Worm (Caenorhabditis elegans) whole organism, L3 larva: ENCODE measurements around the gene F20G2.1.

Experiments
- ZK546.5 ChIP-seq: sonication (generic microtip); optimal IDR thresholded peaks from 2 replicates; lab custom pipeline; 2017; ENCODE audit warnings: missing biosample characterization, missing genetic modification characterization
- aly-2 ChIP-seq: fragments of 150-350 bp; optimal IDR thresholded peaks from 2 replicates; lab custom pipeline; 2014; ENCODE audit warnings: missing biosample characterization, missing genetic modification characterization
- ama-1 ChIP-seq: fragments of 150-350 bp; optimal IDR thresholded peaks from 2 replicates; lab custom pipeline; 2018
- ceh-16 ChIP-seq: sonication (generic microtip); optimal IDR thresholded peaks from 2 replicates; lab custom pipeline; 2017; ENCODE audit warnings: missing biosample characterization, missing genetic modification characterization
- ceh-82 ChIP-seq: fragments of 150-350 bp; optimal IDR thresholded peaks from 2 replicates; lab custom pipeline; 2014; ENCODE audit warnings: missing biosample characterization, missing genetic modification characterization
- ceh-9 ChIP-seq: sonication (generic microtip); optimal IDR thresholded peaks from 2 replicates; lab custom pipeline; 2018; ENCODE audit warnings: missing biosample characterization, missing genetic modification characterization
- daf-12 ChIP-seq: fragments of 150-350 bp; optimal IDR thresholded peaks from 2 replicates; lab custom pipeline; 2014; ENCODE audit warnings: missing biosample characterization, missing genetic modification reagents, missing genetic modification characterization
- egl-27 ChIP-seq: sonication (generic microtip); optimal IDR thresholded peaks from 4 replicates; lab custom pipeline; 2017; ENCODE audit warnings: missing biosample characterization, missing genetic modification reagents, missing genetic modification characterization
- egl-5 ChIP-seq: fragments of 150-350 bp; optimal IDR thresholded peaks from 2 replicates; lab custom pipeline; 2017; ENCODE audit warnings: missing biosample characterization, missing genetic modification reagents, missing genetic modification characterization, inconsistent platforms
- elt-1 ChIP-seq: fragments of 150-350 bp; optimal IDR thresholded peaks from 2 replicates; lab custom pipeline; 2014; ENCODE audit warnings: missing biosample characterization, missing genetic modification characterization
- elt-2 ChIP-seq: sonication (generic microtip); optimal IDR thresholded peaks from 2 replicates; lab custom pipeline; 2016; ENCODE audit warnings: missing genetic modification reagents, mild to moderate bottlenecking, missing genetic modification characterization, missing compliant biosample characterization
- hmg-11 ChIP-seq: sonication (generic microtip); optimal IDR thresholded peaks from 2 replicates; lab custom pipeline; 2016; ENCODE audit warnings: missing genetic modification characterization, missing compliant biosample characterization
- jun-1 ChIP-seq: fragments of 150-350 bp; optimal IDR thresholded peaks from 2 replicates; lab custom pipeline; 2014; ENCODE audit warnings: missing biosample characterization, missing genetic modification reagents, missing genetic modification characterization
- lin-15B ChIP-seq: fragments of 150-350 bp; optimal IDR thresholded peaks from 2 replicates; lab custom pipeline; 2014; ENCODE audit warnings: missing biosample characterization, missing genetic modification characterization
- lin-39 ChIP-seq: fragments of 150-350 bp; optimal IDR thresholded peaks from 2 replicates; lab custom pipeline; 2018; ENCODE audit warnings: missing biosample characterization, missing genetic modification reagents, missing genetic modification characterization
- lsy-12 ChIP-seq: sonication (generic microtip); optimal IDR thresholded peaks from 2 replicates; lab custom pipeline; 2016; ENCODE audit warnings: mild to moderate bottlenecking, missing genetic modification characterization, missing compliant biosample characterization
- mdl-1 ChIP-seq: fragments of 150-350 bp; optimal IDR thresholded peaks from 2 replicates; lab custom pipeline; 2014; ENCODE audit warnings: missing biosample characterization, missing genetic modification characterization
- nfya-1 ChIP-seq: sonication (generic microtip); optimal IDR thresholded peaks from 2 replicates; lab custom pipeline; 2017; ENCODE audit warnings: missing genetic modification characterization, mild to moderate bottlenecking, missing compliant biosample characterization, antibody characterized with exemption, moderate library complexity; ENCODE audit not compliant: insufficient read depth
- nhr-11 ChIP-seq: fragments of 150-350 bp; optimal IDR thresholded peaks from 2 replicates; lab custom pipeline; 2014; ENCODE audit warnings: missing biosample characterization, missing genetic modification characterization
- nhr-12 ChIP-seq: fragments of 150-350 bp; optimal IDR thresholded peaks from 2 replicates; lab custom pipeline; 2014; ENCODE audit warnings: missing biosample characterization, missing genetic modification characterization
- nhr-23 ChIP-seq: fragments of 150-350 bp; optimal IDR thresholded peaks from 2 replicates; lab custom pipeline; 2014; ENCODE audit warnings: missing biosample characterization, missing genetic modification reagents, missing genetic modification characterization
- nhr-237 ChIP-seq: fragments of 150-350 bp; optimal IDR thresholded peaks from 2 replicates; lab custom pipeline; 2014; ENCODE audit warnings: missing biosample characterization, missing genetic modification characterization
- nhr-25 ChIP-seq: sonication (generic microtip); optimal IDR thresholded peaks from 2 replicates; lab custom pipeline; 2017; ENCODE audit warnings: missing biosample characterization, missing genetic modification characterization
- nhr-28 ChIP-seq: fragments of 150-350 bp; optimal IDR thresholded peaks from 2 replicates; lab custom pipeline; 2014; ENCODE audit warnings: missing biosample characterization, missing genetic modification characterization
- nhr-43 ChIP-seq: sonication (generic microtip); optimal IDR thresholded peaks from 2 replicates; lab custom pipeline; 2016; ENCODE audit warnings: mild to moderate bottlenecking, missing genetic modification characterization, missing compliant biosample characterization; ENCODE audit not compliant: poor library complexity, severe bottlenecking
- nhr-76 ChIP-seq: fragments of 150-350 bp; sonication (generic microtip); optimal IDR thresholded peaks from 5 replicates; lab custom pipeline; 2014; ENCODE audit warnings: missing biosample characterization, missing genetic modification characterization
- pha-4 ChIP-seq: fragments of 150-350 bp; optimal IDR thresholded peaks from 2 replicates; lab custom pipeline; 2014; ENCODE audit warnings: missing biosample characterization, missing genetic modification reagents, missing genetic modification characterization
- pqm-1 ChIP-seq: fragments of 150-350 bp; optimal IDR thresholded peaks from 2 replicates; lab custom pipeline; 2017; ENCODE audit warnings: missing biosample characterization, missing genetic modification characterization, inconsistent platforms
- sea-2 ChIP-seq: fragments of 150-350 bp; sonication (generic microtip); optimal IDR thresholded peaks from 4 replicates; lab custom pipeline; 2014; ENCODE audit warnings: missing biosample characterization, missing genetic modification reagents, missing genetic modification characterization
- snpc-4 ChIP-seq: fragments of 150-350 bp; optimal IDR thresholded peaks from 2 replicates; lab custom pipeline; 2014; ENCODE audit warnings: missing biosample characterization, missing genetic modification characterization
- tbx-2 ChIP-seq: sonication (generic microtip); optimal IDR thresholded peaks from 2 replicates; lab custom pipeline; 2016; ENCODE audit warnings: mild to moderate bottlenecking, missing genetic modification characterization, missing compliant biosample characterization
- unc-39 ChIP-seq: sonication (generic microtip); optimal IDR thresholded peaks from 4 replicates; lab custom pipeline; 2017; ENCODE audit warnings: missing biosample characterization, missing genetic modification characterization
- unc-62 ChIP-seq: fragments of 150-350 bp; sonication (generic microtip); optimal IDR thresholded peaks from 4 replicates; lab custom pipeline; 2014; ENCODE audit warnings: missing biosample characterization, missing genetic modification reagents, missing genetic modification characterization
- zag-1 ChIP-seq: fragments of 150-350 bp; optimal IDR thresholded peaks from 2 replicates; lab custom pipeline; 2014; ENCODE audit warnings: missing biosample characterization, missing genetic modification characterization
- ztf-11 ChIP-seq: fragments of 150-350 bp; optimal IDR thresholded peaks from 2 replicates; lab custom pipeline; 2014; ENCODE audit warnings: missing biosample characterization, missing genetic modification characterization
- ztf-4 ChIP-seq: fragments of 150-350 bp; optimal IDR thresholded peaks from 2 replicates; lab custom pipeline; 2014; ENCODE audit warnings: missing biosample characterization, missing genetic modification characterization

The F20G2.1 gene

ce11 chrV:13739901-13740300 lies 13.5 kb downstream of the F20G2.1 start:
- TF ChIP-seq zag-1 (tag; lab: Kevin White, UChicago) (no peak), elt-2 (peak; percentile 86), pqm-1 (tag; lab: Kevin White, UChicago) (peak; percentile 80), nhr-237 (tag; lab: Kevin White, UChicago) (no peak), ceh-82 (tag; lab: Kevin White, UChicago) (no peak), nhr-43 (tag; lab: Kevin White, UChicago) (no peak), jun-1 (tag; lab: Kevin White, UChicago) (no peak)

DNA sequence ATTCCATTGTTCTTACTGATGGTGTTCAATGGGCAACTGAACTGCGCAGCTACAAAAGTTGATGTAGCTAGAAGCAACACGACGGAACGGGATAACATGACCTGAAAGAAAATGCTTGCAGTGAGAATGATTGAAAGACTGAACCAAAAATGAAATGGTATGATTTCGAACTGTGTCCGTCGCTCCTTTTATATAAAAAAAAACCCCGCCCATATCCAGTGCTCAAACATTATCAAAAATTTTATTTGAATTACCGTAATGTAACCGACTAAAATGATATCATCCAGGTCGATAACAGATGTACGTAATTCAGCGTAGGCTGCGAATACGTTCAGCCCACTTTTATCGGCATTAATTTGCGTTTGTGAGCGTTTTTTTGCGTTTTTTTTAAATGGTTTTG lies 15.0 kb downstream of the F20G2.1 start, which contains the start of gene irg-5:
Gene irg-5 (minus strand): TSS at position 101 of the 400 bp plus-strand sequence.
- TF ChIP-seq nhr-237 (tag; lab: Kevin White, UChicago): no peak
- TF ChIP-seq nhr-76 (tag; lab: Kevin White, UChicago): no peak
- no peak for TF ChIP-seq elt-1
- TF ChIP-seq daf-12 (tag; lab: Kevin White, UChicago): no peak
- no peak for TF ChIP-seq snpc-4 (tag; lab: Kevin White, UChicago)
- no peak for TF ChIP-seq egl-5 (tag; lab: Kevin White, UChicago)
- TF ChIP-seq, all 47 proteins: peak for 0

- TF ChIP-seq tbx-2: no peak
- no peak for TF ChIP-seq ZK546.5
- TF ChIP-seq elt-2: peak; percentile 36
- TF ChIP-seq egl-27 (tag; lab: Kevin White, UChicago): no peak
These were observed 17.2 kb downstream of the F20G2.1 start, which contains the start of gene F35E12.6 for ce11 chrV:13736147-13736546. Gene F35E12.6, minus strand, starts transcription at chrV:13736247.

- peak; percentile 35 for TF ChIP-seq pqm-1 (tag; lab: Kevin White, UChicago)
- TF ChIP-seq unc-62 (GFP tag; lab: Kevin White, UChicago): no peak
- TF ChIP-seq elt-2: peak; percentile 58
These were observed 22.6 kb downstream of the F20G2.1 start, which contains the start of gene dct-17 for ce11 chrV:13730762-13731161. Gene dct-17, minus strand, starts transcription at chrV:13730784.

DNA sequence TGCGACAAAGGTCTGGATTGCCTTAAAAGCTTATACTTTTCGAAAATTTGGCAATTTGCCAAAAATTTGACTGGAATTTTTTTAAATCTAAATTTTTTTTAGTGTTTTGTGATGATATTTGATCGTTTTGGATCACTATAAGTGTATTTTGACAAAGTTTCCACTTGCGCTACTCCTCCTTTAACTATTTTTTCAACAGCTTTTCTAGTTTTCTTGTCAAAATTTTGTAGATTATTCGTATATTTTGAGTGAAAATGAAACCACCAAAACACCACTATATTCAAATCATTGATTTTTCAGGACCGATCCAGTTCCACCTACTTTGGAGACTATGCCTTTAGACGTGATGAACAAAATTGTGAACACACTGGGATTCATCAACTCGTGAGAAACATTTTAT lies 27.8 kb downstream of the F20G2.1 start, which contains the start of gene fbxa-181:
Gene fbxa-181 (plus strand): TSS at position 301 of the 400 bp plus-strand sequence.
- TF ChIP-seq pha-4 (tag; lab: Kevin White, UChicago) (no peak), nhr-12 (no peak), jun-1 (tag; lab: Kevin White, UChicago) (no peak), lin-15B (no peak), nhr-25 (tag; lab: Kevin White, UChicago) (no peak), mdl-1 (no peak), snpc-4 (tag; lab: Kevin White, UChicago) (no peak), nfya-1 (no peak), tbx-2 (no peak), unc-39 (tag; lab: Kevin White, UChicago) (no peak), ztf-4 (tag; lab: Kevin White, UChicago) (no peak), ztf-11 (tag; lab: Kevin White, UChicago) (no peak), nhr-11 (tag; lab: Kevin White, UChicago) (no peak), unc-62 (GFP tag; lab: Kevin White, UChicago) (no peak), sea-2 (GFP tag; lab: Kevin White, UChicago) (no peak), aly-2 (no peak), nhr-28 (tag; lab: Kevin White, UChicago) (no peak)

DNA sequence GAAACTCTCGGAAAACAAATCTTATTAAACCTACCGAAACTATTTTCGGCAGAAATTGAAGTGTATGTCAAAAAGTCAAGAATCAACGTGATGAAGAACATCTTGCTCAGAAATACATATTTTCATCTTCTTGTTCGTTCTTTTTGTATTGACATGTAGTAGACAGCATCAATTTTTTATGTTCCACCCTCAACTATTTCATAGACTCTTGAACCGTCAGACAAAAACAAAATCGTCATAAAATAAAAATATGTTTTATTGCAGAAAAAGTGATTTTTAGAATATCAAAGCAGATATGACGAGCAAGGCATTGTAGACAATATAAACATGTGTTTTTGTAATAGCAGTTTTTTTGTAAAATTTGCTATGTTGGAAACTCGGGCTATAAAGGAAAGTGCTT lies 28.6 kb downstream of the F20G2.1 start, which contains the start of gene F35E12.2:
Gene F35E12.2 (minus strand): TSS at position 101 of the 400 bp plus-strand sequence.
- no peak for TF ChIP-seq ztf-4 (tag; lab: Kevin White, UChicago)
- no peak for TF ChIP-seq lin-39
- TF ChIP-seq tbx-2: no peak
- no peak for TF ChIP-seq ama-1 (lab: Kevin White, UChicago)
- no peak for TF ChIP-seq hmg-11
- TF ChIP-seq lsy-12 (tag; lab: Kevin White, UChicago): no peak
- no peak for TF ChIP-seq daf-12 (tag; lab: Kevin White, UChicago)
- no peak for TF ChIP-seq ZK546.5
- TF ChIP-seq egl-27 (tag; lab: Kevin White, UChicago): no peak
- TF ChIP-seq ceh-16: no peak
- TF ChIP-seq nhr-23: no peak
- no peak for TF ChIP-seq ceh-9 (tag; lab: Kevin White, UChicago)
- TF ChIP-seq nfya-1: no peak
- no peak for TF ChIP-seq unc-62 (GFP tag; lab: Kevin White, UChicago)
- no peak for TF ChIP-seq ztf-11 (tag; lab: Kevin White, UChicago)
- TF ChIP-seq, all 47 proteins: peak for 0
